Fruit fly (Drosophila melanogaster) whole organism, embryonic: ENCODE measurements around the gene CG15043.

Experiments
- Bdp1 ChIP-seq: fragments of 200-800 bp; sonication (Bioruptor generic); optimal IDR thresholded peaks from 3 replicates; lab custom pipeline; 2016; ENCODE audit warnings: missing biosample characterization, missing genetic modification characterization
- CG10959 ChIP-seq: fragments of 200-800 bp; sonication (Bioruptor generic); IDR thresholded peaks from 2 replicates; pipeline ENCODE4 v1.3.6; 2022; ENCODE audit warnings: missing biosample characterization, missing genetic modification characterization
- CG12071 ChIP-seq: fragments of 200-800 bp; sonication (Bioruptor generic); optimal IDR thresholded peaks from 3 replicates; lab custom pipeline; 2018; ENCODE audit warnings: missing biosample characterization, mild to moderate bottlenecking, missing genetic modification characterization
- CG12104 ChIP-seq: fragments of 200-800 bp; sonication (Bioruptor generic); optimal IDR thresholded peaks from 3 replicates; lab custom pipeline; 2016; ENCODE audit warnings: missing biosample characterization, missing genetic modification characterization
- CG12155 ChIP-seq: fragments of 200-800 bp; sonication (Bioruptor generic); optimal IDR thresholded peaks from 3 replicates; lab custom pipeline; 2016; ENCODE audit warnings: missing biosample characterization, missing genetic modification characterization
- CG12391 ChIP-seq: fragments of 200-800 bp; sonication (Bioruptor generic); optimal IDR thresholded peaks from 3 replicates; lab custom pipeline; 2018; ENCODE audit warnings: missing biosample characterization, mild to moderate bottlenecking, missing genetic modification characterization, moderate library complexity
- CG13424 ChIP-seq: fragments of 200-800 bp; sonication (Bioruptor generic); optimal IDR thresholded peaks from 2 replicates; lab custom pipeline; 2019; ENCODE audit warnings: missing biosample characterization, mild to moderate bottlenecking, missing genetic modification characterization, moderate library complexity
- CG14441 ChIP-seq: fragments of 200-800 bp; sonication (Bioruptor generic); IDR thresholded peaks from 2 replicates; pipeline ENCODE4 v1.3.6; 2022; ENCODE audit warnings: missing biosample characterization, missing genetic modification characterization
- CG15011 ChIP-seq: fragments of 200-800 bp; sonication (Bioruptor generic); optimal IDR thresholded peaks from 3 replicates; lab custom pipeline; 2018; ENCODE audit warnings: missing biosample characterization, mild to moderate bottlenecking, missing genetic modification characterization
- CG15601 ChIP-seq: fragments of 200-800 bp; sonication (Bioruptor generic); optimal IDR thresholded peaks from 3 replicates; lab custom pipeline; 2019; ENCODE audit warnings: missing biosample characterization, mild to moderate bottlenecking, missing genetic modification characterization, moderate library complexity
- CG1602 ChIP-seq: fragments of 200-800 bp; sonication (Bioruptor generic); optimal IDR thresholded peaks from 3 replicates; lab custom pipeline; 2016; ENCODE audit warnings: missing biosample characterization, missing genetic modification characterization
- CG1647 ChIP-seq: fragments of 200-800 bp; sonication (Bioruptor generic); optimal IDR thresholded peaks from 3 replicates; lab custom pipeline; 2016; ENCODE audit warnings: missing biosample characterization, missing genetic modification characterization
- CG17186 ChIP-seq: fragments of 200-800 bp; sonication (Bioruptor generic); optimal IDR thresholded peaks from 3 replicates; lab custom pipeline; 2017; ENCODE audit warnings: missing biosample characterization, missing genetic modification reagents, missing genetic modification characterization
- CG2120 ChIP-seq: fragments of 200-800 bp; sonication (Bioruptor generic); optimal IDR thresholded peaks from 3 replicates; lab custom pipeline; 2016; ENCODE audit warnings: missing biosample characterization, missing genetic modification characterization
- CG2678 ChIP-seq: fragments of 200-800 bp; sonication (Bioruptor generic); optimal IDR thresholded peaks from 3 replicates; lab custom pipeline; 2019; ENCODE audit warnings: missing biosample characterization, mild to moderate bottlenecking, missing genetic modification characterization, moderate library complexity
- CG32767 ChIP-seq: fragments of 200-800 bp; sonication (Bioruptor generic); IDR thresholded peaks from 2 replicates; pipeline ENCODE4 v1.3.6; 2022; ENCODE audit warnings: missing biosample characterization, missing genetic modification characterization
- CG5245 ChIP-seq: fragments of 200-800 bp; sonication (Bioruptor generic); optimal IDR thresholded peaks from 3 replicates; lab custom pipeline; 2016; ENCODE audit warnings: missing biosample characterization, missing genetic modification characterization
- CG6765 ChIP-seq: fragments of 200-800 bp; sonication (Bioruptor generic); optimal IDR thresholded peaks from 3 replicates; lab custom pipeline; 2017; ENCODE audit warnings: missing biosample characterization, mild to moderate bottlenecking, missing genetic modification characterization
- CG7271 ChIP-seq: fragments of 200-800 bp; sonication (Bioruptor generic); optimal IDR thresholded peaks from 2 replicates; lab custom pipeline; 2018; ENCODE audit warnings: missing biosample characterization, mild to moderate bottlenecking, missing genetic modification characterization, moderate library complexity
- CG7839 ChIP-seq: fragments of 200-800 bp; sonication (Bioruptor generic); optimal IDR thresholded peaks from 3 replicates; lab custom pipeline; 2018; ENCODE audit warnings: missing biosample characterization, mild to moderate bottlenecking, missing genetic modification characterization, moderate library complexity
- Deaf1 ChIP-seq: fragments of 200-800 bp; optimal IDR thresholded peaks from 3 replicates; lab custom pipeline; 2019; ENCODE audit warnings: missing biosample characterization, mild to moderate bottlenecking, missing genetic modification characterization, moderate library complexity
- Dref ChIP-seq: fragments of 200-800 bp; sonication (Bioruptor generic); IDR thresholded peaks from 2 replicates; pipeline ENCODE4 v1.3.6; 2022; ENCODE audit warnings: missing biosample characterization, missing genetic modification characterization
- Elba2 ChIP-seq: fragments of 200-800 bp; sonication (Bioruptor generic); optimal IDR thresholded peaks from 3 replicates; lab custom pipeline; 2016; ENCODE audit warnings: missing biosample characterization, missing genetic modification characterization
- Fer1 ChIP-seq: fragments of 200-800 bp; sonication (Bioruptor generic); optimal IDR thresholded peaks from 2 replicates; lab custom pipeline; 2017; ENCODE audit warnings: missing biosample characterization, mild to moderate bottlenecking, missing genetic modification characterization
- Jarid2 ChIP-seq: fragments of 200-800 bp; sonication (Bioruptor generic); optimal IDR thresholded peaks from 3 replicates; lab custom pipeline; 2017; ENCODE audit warnings: mild to moderate bottlenecking, missing biosample characterization, missing genetic modification reagents, missing genetic modification characterization
- Meics ChIP-seq: fragments of 200-800 bp; sonication (Bioruptor generic); optimal IDR thresholded peaks from 2 replicates; lab custom pipeline; 2017; ENCODE audit warnings: missing biosample characterization, mild to moderate bottlenecking, missing genetic modification characterization
- NC2α ChIP-seq: fragments of 200-800 bp; sonication (Bioruptor generic); optimal IDR thresholded peaks from 2 replicates; lab custom pipeline; 2016; ENCODE audit warnings: missing biosample characterization, missing genetic modification characterization
- Sox100B ChIP-seq: fragments of 200-800 bp; sonication (Bioruptor generic); optimal IDR thresholded peaks from 3 replicates; lab custom pipeline; 2018; ENCODE audit warnings: missing biosample characterization, mild to moderate bottlenecking, missing genetic modification characterization
- Xbp1 ChIP-seq: fragments of 200-800 bp; sonication (Bioruptor generic); optimal IDR thresholded peaks from 3 replicates; lab custom pipeline; 2016; ENCODE audit warnings: missing biosample characterization, mild to moderate bottlenecking, missing genetic modification characterization
- cas ChIP-seq: fragments of 200-800 bp; sonication (Bioruptor generic); IDR thresholded peaks from 2 replicates; pipeline ENCODE4 v1.3.6; 2022; ENCODE audit warnings: missing biosample characterization, missing genetic modification characterization
- ci ChIP-seq: fragments of 200-800 bp; sonication (Bioruptor generic); IDR thresholded peaks from 3 replicates; pipeline ENCODE4 v1.3.6; 2022; ENCODE audit warnings: missing biosample characterization, missing genetic modification characterization
- crol ChIP-seq: fragments of 200-800 bp; sonication (Bioruptor generic); IDR thresholded peaks from 2 replicates; pipeline ENCODE4 v1.3.6; 2022; ENCODE audit warnings: missing biosample characterization, missing genetic modification characterization
- dmrt99B ChIP-seq: fragments of 200-800 bp; sonication (Bioruptor generic); optimal IDR thresholded peaks from 2 replicates; lab custom pipeline; 2018; ENCODE audit warnings: missing biosample characterization, mild to moderate bottlenecking, missing genetic modification characterization, moderate library complexity
- dpn ChIP-seq, 2 experiments: fragments of 200-800 bp; sonication (Bioruptor generic); optimal IDR thresholded peaks; 3 replicates each; lab custom pipeline; 2016; ENCODE audit warnings: missing biosample characterization in 2 of 2, missing genetic modification characterization in 2 of 2
- gem ChIP-seq: fragments of 200-800 bp; sonication (Bioruptor generic); optimal IDR thresholded peaks from 2 replicates; lab custom pipeline; 2019; ENCODE audit warnings: missing biosample characterization, mild to moderate bottlenecking, missing genetic modification characterization, moderate library complexity
- ind ChIP-seq: fragments of 200-800 bp; sonication (Bioruptor generic); optimal IDR thresholded peaks from 3 replicates; lab custom pipeline; 2016; ENCODE audit warnings: missing biosample characterization, missing genetic modification characterization
- nau ChIP-seq: fragments of 200-800 bp; sonication (Bioruptor generic); optimal IDR thresholded peaks from 3 replicates; lab custom pipeline; 2017; ENCODE audit warnings: missing biosample characterization, mild to moderate bottlenecking, missing genetic modification characterization, missing genetic modification reagents
- scrt ChIP-seq: fragments of 200-800 bp; sonication (Bioruptor generic); optimal IDR thresholded peaks from 2 replicates; lab custom pipeline; 2018; ENCODE audit warnings: missing biosample characterization, mild to moderate bottlenecking, missing genetic modification characterization, moderate library complexity
- sens ChIP-seq: fragments of 200-800 bp; sonication (Bioruptor generic); peaks from one replicate; lab custom pipeline; 2016; ENCODE audit warnings: missing biosample characterization, missing genetic modification characterization
- tup ChIP-seq: fragments of 200-800 bp; sonication (Bioruptor generic); optimal IDR thresholded peaks from 2 replicates; lab custom pipeline; 2016; ENCODE audit warnings: missing biosample characterization, mild to moderate bottlenecking, missing genetic modification characterization, moderate library complexity
- tx ChIP-seq: fragments of 200-800 bp; sonication (Bioruptor generic); optimal IDR thresholded peaks from 2 replicates; lab custom pipeline; 2016; ENCODE audit warnings: missing biosample characterization, missing genetic modification characterization
- vvl ChIP-seq: fragments of 200-800 bp; sonication (Bioruptor generic); IDR thresholded peaks from 2 replicates; pipeline ENCODE4 v1.3.6; 2022; ENCODE audit warnings: missing biosample characterization, missing genetic modification characterization

CG15043 gene

dm6 chrX:18479307-18480134 is 14.4 kb downstream of the CG15043 start, which contains the start of gene CG32547 (continued):
- TF ChIP-seq CG7839 (tag; lab: Kevin White, UChicago) (peak; percentile 21), NC2α (no peak), Deaf1 (tag; lab: Kevin White, UChicago) (peak; percentile 66), CG10959 (GFP tag; lab: Robert Waterston, UW) (0 out of 2 replicates have a peak, but pooled peaks have one; percentile 10), CG12391 (tag; lab: Kevin White, UChicago) (no peak), CG13424 (no peak), CG12104 (GFP tag; lab: Kevin White, UChicago) (no peak), CG15601 (tag; lab: Kevin White, UChicago) (no peak), CG2120 (GFP tag; lab: Kevin White, UChicago) (peak; percentile 5), Bdp1 (no peak), Sox100B (GFP tag; lab: Kevin White, UChicago) (no peak), nau (peak; percentile 3), cas (GFP tag; lab: Robert Waterston, UW) (no peak), CG7271 (no peak), Elba2 (GFP tag; lab: Kevin White, UChicago) (no peak), CG1647 (GFP tag; lab: Kevin White, UChicago) (no peak), CG17186 (GFP tag; lab: Kevin White, UChicago) (no peak), CG2678 (tag; lab: Kevin White, UChicago) (peak; percentile 23), Dref (GFP tag; lab: Robert Waterston, UW) (peak; percentile 17; the same call in 1 of the 2 replicates), CG12071 (peak; percentile 19), Xbp1 (GFP tag; lab: Kevin White, UChicago) (peak; percentile 18), CG15011 (no peak), Fer1 (GFP tag; lab: Kevin White, UChicago) (peak; percentile 51), tx (GFP tag; lab: Kevin White, UChicago) (no peak), scrt (GFP tag; lab: Kevin White, UChicago) (peak; percentile 36), sens (GFP tag; lab: Kevin White, UChicago) (peak; percentile 73), CG6765 (GFP tag; lab: Kevin White, UChicago) (no peak), vvl (GFP tag; lab: Robert Waterston, UW) (peak; percentile 56), Meics (peak; percentile 13), crol (GFP tag; lab: Robert Waterston, UW) (peak; percentile 67), dpn (GFP tag; optimal IDR thresholded peaks at IDR 0.05; lab: Kevin White, UChicago) (peak in 1 of 2 experiments; percentile 10), CG32767 (GFP tag; lab: Robert Waterston, UW) (no peak), CG12155 (GFP tag; lab: Kevin White, UChicago) (no peak), CG5245 (GFP tag; lab: Kevin White, UChicago) (no peak), ind (peak; percentile 16), tup (GFP tag; lab: Kevin White, UChicago) (no peak), Jarid2 (GFP tag; lab: Kevin White, UChicago) (peak; percentile 11), ci (GFP tag; lab: Robert Waterston, UW) (0 out of 3 replicates have a peak, but pooled peaks have one; percentile 34), dmrt99B (peak; percentile 26), CG1602 (GFP tag; lab: Kevin White, UChicago) (no peak), CG14441 (GFP tag; lab: Robert Waterston, UW) (0 out of 2 replicates have a peak, but pooled peaks have one; percentile 26), gem (tag; lab: Kevin White, UChicago) (peak; percentile 34)
